Worm (Caenorhabditis elegans) whole organism, L4/young adult: ENCODE measurements around the gene Y38H6C.24.

Experiments used
- W03F9.2 ChIP-seq: fragments of 150-350 bp; optimal IDR thresholded peaks from 2 replicates; lab custom pipeline; 2014; ENCODE audit warnings: missing biosample characterization, missing genetic modification characterization
- dao-5 ChIP-seq: sonication (generic microtip); optimal IDR thresholded peaks from 2 replicates; lab custom pipeline; 2016; ENCODE audit warnings: missing genotype, missing genetic modification characterization, moderate library complexity, missing compliant biosample characterization
- him-1 ChIP-seq: sonication (generic microtip); optimal IDR thresholded peaks from 2 replicates; lab custom pipeline; 2016; ENCODE audit warnings: missing genotype, missing genetic modification reagents, missing genetic modification characterization, missing compliant biosample characterization

DNA sequence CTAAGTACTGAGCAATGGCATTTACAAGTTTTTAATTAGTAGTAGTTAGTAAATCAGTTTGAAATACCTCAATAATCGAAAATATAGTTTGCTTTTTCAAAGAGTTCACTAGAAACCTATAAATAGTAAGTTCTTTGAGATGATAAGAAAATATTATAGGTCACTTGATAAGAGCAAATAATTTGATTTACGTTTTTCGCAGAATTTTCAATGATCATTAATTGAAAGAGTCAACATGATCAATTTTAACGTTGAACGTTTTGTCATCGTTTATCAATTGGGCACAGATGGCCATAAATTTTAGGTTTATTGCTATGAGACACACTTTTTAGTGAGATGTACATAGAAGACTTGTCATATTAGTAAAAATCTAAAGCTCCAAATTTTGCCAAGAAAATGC lies 19.5 kb downstream of the Y38H6C.24 start:
- TF ChIP-seq him-1 (tag; lab: Kevin White, UChicago) (no peak), W03F9.2 (tag; lab: Kevin White, UChicago) (no peak), dao-5 (tag; lab: Kevin White, UChicago) (no peak)
